Fruit fly (Drosophila melanogaster): ENCODE data around the gene CG15824.

DNA sequence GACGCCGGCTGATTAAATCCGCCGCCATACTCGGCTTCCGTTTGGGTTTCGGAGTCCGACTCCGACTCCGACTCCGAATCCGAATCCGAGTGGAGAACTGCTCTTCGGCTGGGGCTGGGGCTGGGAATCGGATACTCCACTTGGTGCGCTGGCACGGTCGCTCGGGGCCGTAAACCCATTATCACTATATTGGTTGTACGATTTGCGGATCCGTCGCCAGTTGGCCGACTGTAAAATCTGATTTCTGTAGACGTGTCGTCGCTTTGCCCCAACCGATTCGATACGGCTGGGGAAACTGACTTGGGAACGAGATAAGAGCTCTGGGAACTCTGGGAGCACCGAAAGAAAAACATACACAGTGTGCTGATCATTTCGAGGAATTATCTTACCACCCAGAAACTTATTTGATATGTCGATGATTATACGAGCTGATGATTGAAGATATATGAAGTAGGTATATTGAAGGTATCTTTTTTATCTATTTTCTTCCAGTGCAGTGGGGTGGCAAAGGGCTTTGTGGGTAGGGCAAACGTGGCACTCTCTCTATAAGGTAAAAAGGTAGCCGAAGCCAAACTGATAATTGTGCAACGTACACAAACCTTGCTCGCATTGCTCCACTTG is 26.9 kb downstream of the CG15824 start:
- no peak for TF ChIP-seq Dfd (GFP tag; optimal IDR thresholded peaks at IDR 0.05)
- TF ChIP-seq Hr83 (GFP tag; optimal IDR thresholded peaks at IDR 0.05; ENCODE audit: poor library complexity, severe bottlenecking), result no peak

Data from whole organism, wandering third instar larva.